Worm (Caenorhabditis elegans): ENCODE measurements around the gene F59D6.1.

The F59D6.1 gene

ce11 chrV:3028205-3028604 lies 16.7 kb upstream of the F59D6.1 start, which contains the start of gene asp-7:
Gene asp-7 (plus strand): TSS chrV:3028285.
- TF ChIP-seq ref-1 (GFP tag; conservative IDR thresholded peaks at IDR 0.05) (no peak), med-1 (GFP tag; optimal IDR thresholded peaks at IDR 0.05; ENCODE audit: insufficient read depth) (no peak), klf-2 (GFP tag; conservative IDR thresholded peaks at IDR 0.05) (no peak), T22C8.4 (GFP tag; IDR thresholded peaks at IDR 0.05) (no peak), tab-1 (GFP tag; IDR thresholded peaks at IDR 0.05) (no peak), ztf-29 (GFP tag; IDR thresholded peaks at IDR 0.05) (no peak), cog-1 (tag; optimal IDR thresholded peaks at IDR 0.05) (no peak), flt-1 (GFP tag; IDR thresholded peaks at IDR 0.05) (no peak), ztf-23 (GFP tag; IDR thresholded peaks at IDR 0.05) (no peak)

DNA sequence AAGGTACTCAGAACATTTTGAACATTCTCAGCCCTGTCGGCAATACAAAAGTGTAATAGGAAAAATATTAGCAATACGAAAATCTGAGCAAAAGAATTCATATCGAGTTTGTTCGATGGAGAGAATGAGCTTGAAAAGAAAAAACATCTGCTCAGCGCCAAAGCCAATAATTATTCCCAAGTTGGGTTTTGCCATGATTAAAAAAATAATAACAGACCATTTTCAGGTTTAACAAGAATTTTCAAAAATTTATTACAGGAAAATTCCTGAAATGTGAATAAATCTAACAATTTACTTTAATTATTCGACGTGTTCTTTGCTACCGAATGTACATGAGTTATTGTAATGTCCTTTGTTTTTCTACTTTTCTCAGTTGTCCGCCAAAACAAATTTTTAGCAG lies 12.6 kb upstream of the F59D6.1 start, which contains the start of gene irld-38:
Gene irld-38, minus strand, starts transcription at position 101 of the 400 bp plus-strand sequence.
- TF ChIP-seq tab-1 (GFP tag; IDR thresholded peaks at IDR 0.05) (no peak), ref-1 (GFP tag; conservative IDR thresholded peaks at IDR 0.05) (no peak), med-1 (GFP tag; optimal IDR thresholded peaks at IDR 0.05; ENCODE audit: insufficient read depth) (no peak), T22C8.4 (GFP tag; IDR thresholded peaks at IDR 0.05) (no peak), flt-1 (GFP tag; IDR thresholded peaks at IDR 0.05) (no peak), ztf-23 (GFP tag; IDR thresholded peaks at IDR 0.05) (no peak), ztf-29 (GFP tag; IDR thresholded peaks at IDR 0.05) (no peak), cog-1 (tag; optimal IDR thresholded peaks at IDR 0.05) (no peak), klf-2 (GFP tag; conservative IDR thresholded peaks at IDR 0.05) (no peak)

DNA sequence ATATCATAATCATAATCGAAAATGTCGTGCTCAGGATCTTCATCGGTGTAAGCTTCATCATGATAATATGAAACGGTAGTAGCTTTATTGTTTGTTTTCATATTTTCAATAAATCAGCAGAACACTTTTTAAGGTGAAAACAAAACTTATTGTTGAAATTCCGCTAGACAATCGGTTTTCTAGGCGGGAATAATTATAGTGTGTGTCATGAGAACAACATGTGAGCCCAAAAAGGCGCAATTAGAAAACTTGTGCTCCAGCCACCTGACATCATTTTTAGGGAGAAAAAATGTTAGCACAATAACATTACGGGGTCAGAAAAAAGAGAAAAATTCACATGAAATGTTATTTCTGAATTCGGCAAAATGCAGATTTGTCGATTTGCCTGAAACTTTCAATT lies 10.7 kb upstream of the F59D6.1 start, which contains the start of gene srw-8:
Gene srw-8, minus strand, starts transcription at position 101 of the 400 bp plus-strand sequence.
- no peak for TF ChIP-seq tab-1 (GFP tag; IDR thresholded peaks at IDR 0.05)
- TF ChIP-seq ztf-23 (GFP tag; IDR thresholded peaks at IDR 0.05) = no peak
- TF ChIP-seq ztf-29 (GFP tag; IDR thresholded peaks at IDR 0.05) = no peak
- no peak for TF ChIP-seq flt-1 (GFP tag; IDR thresholded peaks at IDR 0.05)
- no peak for TF ChIP-seq cog-1 (tag; optimal IDR thresholded peaks at IDR 0.05)
- TF ChIP-seq klf-2 (GFP tag; conservative IDR thresholded peaks at IDR 0.05) = no peak
- TF ChIP-seq T22C8.4 (GFP tag; IDR thresholded peaks at IDR 0.05) = no peak
- TF ChIP-seq med-1 (GFP tag; optimal IDR thresholded peaks at IDR 0.05; ENCODE audit: insufficient read depth) = no peak
- no peak for TF ChIP-seq ref-1 (GFP tag; conservative IDR thresholded peaks at IDR 0.05)

DNA sequence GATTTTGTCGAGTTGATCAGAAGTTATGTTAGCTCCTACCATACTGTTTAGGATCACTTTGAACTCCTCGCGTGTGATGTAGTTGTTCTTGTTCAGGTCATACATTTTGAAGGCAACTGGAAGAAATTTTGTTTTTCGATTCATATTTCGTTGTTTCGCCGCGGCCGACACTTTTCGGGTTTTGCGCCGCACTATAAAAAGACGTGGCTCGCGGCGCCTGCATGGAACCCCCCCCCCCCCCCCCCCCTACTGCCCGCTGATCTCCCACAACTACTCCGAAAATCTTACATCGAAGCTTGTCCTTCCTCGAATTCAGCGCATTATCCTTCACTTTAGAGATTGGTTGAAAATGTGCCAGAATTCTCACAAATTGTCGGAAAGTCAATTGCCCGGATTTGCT lies 6.9 kb upstream of the F59D6.1 start:
- no peak for TF ChIP-seq ztf-29 (GFP tag; IDR thresholded peaks at IDR 0.05)
- TF ChIP-seq cog-1 (tag; optimal IDR thresholded peaks at IDR 0.05) = no peak
- TF ChIP-seq flt-1 (GFP tag; IDR thresholded peaks at IDR 0.05) = no peak
- TF ChIP-seq ztf-23 (GFP tag; IDR thresholded peaks at IDR 0.05) = no peak
- TF ChIP-seq med-1 (GFP tag; optimal IDR thresholded peaks at IDR 0.05; ENCODE audit: insufficient read depth) = no peak
- no peak for TF ChIP-seq ref-1 (GFP tag; conservative IDR thresholded peaks at IDR 0.05)
- no peak for TF ChIP-seq klf-2 (GFP tag; conservative IDR thresholded peaks at IDR 0.05)
- TF ChIP-seq T22C8.4 (GFP tag; IDR thresholded peaks at IDR 0.05) = no peak
- no peak for TF ChIP-seq tab-1 (GFP tag; IDR thresholded peaks at IDR 0.05)

DNA sequence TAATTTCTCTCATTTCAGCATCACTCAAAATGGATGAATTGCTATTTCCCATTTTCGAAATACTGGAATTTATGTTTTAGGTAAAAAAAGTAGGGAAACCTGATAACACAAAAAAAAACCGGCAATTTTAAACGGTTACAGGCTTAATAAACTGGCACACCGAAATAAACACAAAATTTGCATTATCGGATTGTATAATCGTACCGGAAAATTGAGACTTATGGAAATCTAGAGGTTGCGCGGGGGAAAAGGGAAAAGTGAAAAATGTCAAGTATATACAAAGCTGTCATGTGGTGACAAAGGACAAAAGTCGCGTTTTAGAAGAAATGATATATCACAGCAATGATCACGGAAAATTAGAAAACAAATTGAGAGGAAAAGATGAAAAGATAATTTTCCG lies 5.7 kb upstream of the F59D6.1 start, which contains the start of gene chpf-2:
Gene chpf-2, minus strand, starts transcription at position 101 of the 400 bp plus-strand sequence.
- TF ChIP-seq ref-1 (GFP tag; conservative IDR thresholded peaks at IDR 0.05) (no peak), flt-1 (GFP tag; IDR thresholded peaks at IDR 0.05) (no peak), tab-1 (GFP tag; IDR thresholded peaks at IDR 0.05) (no peak), ztf-29 (GFP tag; IDR thresholded peaks at IDR 0.05) (no peak), med-1 (GFP tag; optimal IDR thresholded peaks at IDR 0.05; ENCODE audit: insufficient read depth) (no peak), ztf-23 (GFP tag; IDR thresholded peaks at IDR 0.05) (no peak), T22C8.4 (GFP tag; IDR thresholded peaks at IDR 0.05) (no peak), cog-1 (tag; optimal IDR thresholded peaks at IDR 0.05) (no peak), klf-2 (GFP tag; conservative IDR thresholded peaks at IDR 0.05) (no peak)

- TF ChIP-seq ztf-29 (GFP tag; IDR thresholded peaks at IDR 0.05) (no peak), med-1 (GFP tag; optimal IDR thresholded peaks at IDR 0.05; ENCODE audit: insufficient read depth) (no peak), klf-2 (GFP tag; conservative IDR thresholded peaks at IDR 0.05) (no peak), ref-1 (GFP tag; conservative IDR thresholded peaks at IDR 0.05) (no peak), ztf-23 (GFP tag; IDR thresholded peaks at IDR 0.05) (no peak), flt-1 (GFP tag; IDR thresholded peaks at IDR 0.05) (no peak), cog-1 (tag; optimal IDR thresholded peaks at IDR 0.05) (no peak), tab-1 (GFP tag; IDR thresholded peaks at IDR 0.05) (no peak), T22C8.4 (GFP tag; IDR thresholded peaks at IDR 0.05) (no peak)
Observed at ce11 chrV:3040930-3041329, 4.0 kb upstream of the F59D6.1 start.

- TF ChIP-seq med-1 (GFP tag; optimal IDR thresholded peaks at IDR 0.05; ENCODE audit: insufficient read depth) (no peak), ztf-23 (GFP tag; IDR thresholded peaks at IDR 0.05) (no peak), T22C8.4 (GFP tag; IDR thresholded peaks at IDR 0.05) (no peak), ref-1 (GFP tag; conservative IDR thresholded peaks at IDR 0.05) (no peak), klf-2 (GFP tag; conservative IDR thresholded peaks at IDR 0.05) (no peak), ztf-29 (GFP tag; IDR thresholded peaks at IDR 0.05) (no peak), cog-1 (tag; optimal IDR thresholded peaks at IDR 0.05) (no peak), flt-1 (GFP tag; IDR thresholded peaks at IDR 0.05) (no peak), tab-1 (GFP tag; IDR thresholded peaks at IDR 0.05) (no peak)
Observed at ce11 chrV:3046364-3046763, 1.4 kb downstream of the F59D6.1 start.

DNA sequence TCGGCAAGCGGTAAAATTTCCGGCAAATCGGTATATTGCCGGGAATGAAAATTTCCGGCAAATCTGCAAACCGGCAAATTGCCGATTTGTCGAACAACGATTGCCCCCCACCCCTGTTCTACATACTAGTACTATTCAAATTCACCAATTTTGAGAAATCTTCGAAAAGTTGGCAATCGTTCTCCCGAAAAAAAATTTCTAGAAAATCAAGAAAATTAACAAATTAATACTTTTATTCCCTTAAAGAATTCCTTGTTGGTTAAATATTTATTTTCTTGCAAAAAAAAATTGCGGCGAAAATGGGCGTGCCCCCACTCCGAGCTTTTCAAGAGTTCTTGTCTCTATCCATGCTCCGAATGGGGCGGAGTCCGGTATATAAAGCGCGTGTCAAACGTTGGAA lies 9.3 kb downstream of the F59D6.1 start, which contains the start of gene C50H11.8:
Gene C50H11.8, plus strand, starts transcription at position 301 of the 400 bp plus-strand sequence.
- no peak for TF ChIP-seq klf-2 (GFP tag; conservative IDR thresholded peaks at IDR 0.05)
- no peak for TF ChIP-seq T22C8.4 (GFP tag; IDR thresholded peaks at IDR 0.05)
- no peak for TF ChIP-seq ztf-23 (GFP tag; IDR thresholded peaks at IDR 0.05)

- no peak for TF ChIP-seq tab-1 (GFP tag; IDR thresholded peaks at IDR 0.05)
- no peak for TF ChIP-seq ztf-23 (GFP tag; IDR thresholded peaks at IDR 0.05)
- no peak for TF ChIP-seq flt-1 (GFP tag; IDR thresholded peaks at IDR 0.05)
- no peak for TF ChIP-seq med-1 (GFP tag; optimal IDR thresholded peaks at IDR 0.05; ENCODE audit: insufficient read depth)
- no peak for TF ChIP-seq ref-1 (GFP tag; conservative IDR thresholded peaks at IDR 0.05)
- no peak for TF ChIP-seq cog-1 (tag; optimal IDR thresholded peaks at IDR 0.05)
- TF ChIP-seq ztf-29 (GFP tag; IDR thresholded peaks at IDR 0.05) = no peak
- TF ChIP-seq T22C8.4 (GFP tag; IDR thresholded peaks at IDR 0.05) = no peak
- no peak for TF ChIP-seq klf-2 (GFP tag; conservative IDR thresholded peaks at IDR 0.05)
Observed at ce11 chrV:3058996-3059395, 14.1 kb downstream of the F59D6.1 start, which contains the start of gene str-244. Gene str-244 (minus strand): TSS chrV:3059096.
